Fruit fly (Drosophila melanogaster) S2 (cell line): Measurements from ENCODE around the gene beat-Va.

Experiments used
- CG8478 ChIP-seq: fragments of >200 bp; optimal IDR thresholded peaks from 2 replicates; lab custom pipeline; 2018
- CTCF ChIP-seq, 2 experiments: fragments of >200 bp; optimal IDR thresholded peaks; 2 replicates each; lab custom pipeline; 2018

dm6 chr3R:12857527-12857926, 9.3 kb upstream of the beat-Va start:
- no peak for TF ChIP-seq CG8478 (lab: Kevin White, UChicago)
- no peak for TF ChIP-seq CTCF (optimal IDR thresholded peaks at IDR 0.05; lab: Kevin White, UChicago)
